Fruit fly (Drosophila melanogaster) whole organism, embryonic: ENCODE data around the gene Pde11.

ENCODE experiments used
- ATbp ChIP-seq: fragments of 200-800 bp; sonication (Bioruptor generic); optimal IDR thresholded peaks from 2 replicates; lab custom pipeline; 2017; ENCODE audit warnings: missing biosample characterization, mild to moderate bottlenecking, missing genetic modification characterization, missing genetic modification reagents
- BtbVII ChIP-seq: fragments of 200-800 bp; sonication (Bioruptor generic); optimal IDR thresholded peaks from 3 replicates; lab custom pipeline; 2017; ENCODE audit warnings: missing biosample characterization, mild to moderate bottlenecking, missing genetic modification characterization
- CG10959 ChIP-seq: fragments of 200-800 bp; sonication (Bioruptor generic); IDR thresholded peaks from 2 replicates; pipeline ENCODE4 v1.3.6; 2022; ENCODE audit warnings: missing biosample characterization, missing genetic modification characterization
- CG12071 ChIP-seq: fragments of 200-800 bp; sonication (Bioruptor generic); optimal IDR thresholded peaks from 3 replicates; lab custom pipeline; 2018; ENCODE audit warnings: missing biosample characterization, mild to moderate bottlenecking, missing genetic modification characterization
- CG12219 ChIP-seq: fragments of 200-800 bp; sonication (Bioruptor generic); optimal IDR thresholded peaks from 3 replicates; lab custom pipeline; 2018; ENCODE audit warnings: missing biosample characterization, mild to moderate bottlenecking, missing genetic modification characterization
- CG12942 ChIP-seq: fragments of 200-800 bp; sonication (Bioruptor generic); optimal IDR thresholded peaks from 3 replicates; lab custom pipeline; 2016; ENCODE audit warnings: missing biosample characterization, missing genetic modification characterization
- CG14667 ChIP-seq: fragments of 200-800 bp; sonication (Bioruptor generic); IDR thresholded peaks from 2 replicates; pipeline ENCODE4 v1.3.6; 2022; ENCODE audit warnings: missing biosample characterization, missing genetic modification characterization
- CG1603 ChIP-seq: fragments of 200-800 bp; sonication (Bioruptor generic); optimal IDR thresholded peaks from 2 replicates; lab custom pipeline; 2019; ENCODE audit warnings: missing biosample characterization, mild to moderate bottlenecking, missing genetic modification characterization, moderate library complexity
- CG17802 ChIP-seq: fragments of 200-800 bp; sonication (Bioruptor generic); optimal IDR thresholded peaks from 2 replicates; lab custom pipeline; 2018; ENCODE audit warnings: missing biosample characterization, mild to moderate bottlenecking, missing genetic modification characterization, moderate library complexity
- CG18764 ChIP-seq: fragments of 200-800 bp; sonication (Bioruptor generic); optimal IDR thresholded peaks from 3 replicates; lab custom pipeline; 2016; ENCODE audit warnings: missing biosample characterization, missing genetic modification characterization
- CG3995 ChIP-seq: fragments of 200-800 bp; sonication (Bioruptor generic); optimal IDR thresholded peaks from 3 replicates; lab custom pipeline; 2016; ENCODE audit warnings: missing biosample characterization, missing genetic modification characterization
- CG6765 ChIP-seq: fragments of 200-800 bp; sonication (Bioruptor generic); optimal IDR thresholded peaks from 3 replicates; lab custom pipeline; 2017; ENCODE audit warnings: missing biosample characterization, mild to moderate bottlenecking, missing genetic modification characterization
- CG8290 ChIP-seq, 3 experiments: fragments of 200-800 bp; sonication (Bioruptor generic); optimal IDR thresholded peaks; 2 replicates each; lab custom pipeline; 2016 to 2019; ENCODE audit warnings: missing biosample characterization in 3 of 3, missing genetic modification characterization in 3 of 3, mild to moderate bottlenecking in 2 of 3, moderate library complexity in 1 of 3
- CG8944 ChIP-seq: fragments of 200-800 bp; sonication (Bioruptor generic); optimal IDR thresholded peaks from 3 replicates; lab custom pipeline; 2016; ENCODE audit warnings: missing biosample characterization, missing genetic modification characterization
- CG9727 ChIP-seq: fragments of 200-800 bp; sonication (Bioruptor generic); optimal IDR thresholded peaks from 3 replicates; lab custom pipeline; 2017; ENCODE audit warnings: missing biosample characterization, mild to moderate bottlenecking, missing genetic modification characterization
- CG9817 ChIP-seq: fragments of 200-800 bp; sonication (Bioruptor generic); optimal IDR thresholded peaks from 2 replicates; lab custom pipeline; 2018; ENCODE audit warnings: missing biosample characterization, mild to moderate bottlenecking, missing genetic modification characterization, moderate library complexity
- D19B ChIP-seq: fragments of 200-800 bp; sonication (Bioruptor generic); optimal IDR thresholded peaks from 2 replicates; lab custom pipeline; 2017; ENCODE audit warnings: missing biosample characterization, mild to moderate bottlenecking, missing genetic modification characterization
- Dad ChIP-seq: fragments of 200-800 bp; sonication (Bioruptor generic); optimal IDR thresholded peaks from 3 replicates; lab custom pipeline; 2016; ENCODE audit warnings: missing biosample characterization, missing genetic modification characterization
- Dek ChIP-seq: fragments of 200-800 bp; sonication (Bioruptor generic); optimal IDR thresholded peaks from 3 replicates; lab custom pipeline; 2019; ENCODE audit warnings: missing biosample characterization, mild to moderate bottlenecking, missing genetic modification characterization, moderate library complexity
- E2f2 ChIP-seq: fragments of 200-800 bp; sonication (Bioruptor generic); IDR thresholded peaks from 2 replicates; pipeline ENCODE4 v1.3.6; 2022; ENCODE audit warnings: missing biosample characterization, missing genetic modification characterization
- Fer2 ChIP-seq: fragments of 200-800 bp; sonication (Bioruptor generic); optimal IDR thresholded peaks from 2 replicates; lab custom pipeline; 2018; ENCODE audit warnings: missing biosample characterization, mild to moderate bottlenecking, missing genetic modification characterization, moderate library complexity
- HHEX ChIP-seq: fragments of 200-800 bp; sonication (Bioruptor generic); optimal IDR thresholded peaks from 3 replicates; lab custom pipeline; 2017; ENCODE audit warnings: missing biosample characterization, mild to moderate bottlenecking, missing genetic modification characterization, missing genetic modification reagents
- MTF-1 ChIP-seq: fragments of 200-800 bp; sonication (Bioruptor generic); optimal IDR thresholded peaks from 2 replicates; lab custom pipeline; 2018; ENCODE audit warnings: missing biosample characterization, mild to moderate bottlenecking, missing genetic modification characterization, borderline replicate concordance
- Meics ChIP-seq: fragments of 200-800 bp; sonication (Bioruptor generic); optimal IDR thresholded peaks from 2 replicates; lab custom pipeline; 2017; ENCODE audit warnings: missing biosample characterization, mild to moderate bottlenecking, missing genetic modification characterization
- Myb ChIP-seq: fragments of 200-800 bp; sonication (Bioruptor generic); optimal IDR thresholded peaks from 2 replicates; lab custom pipeline; 2016; ENCODE audit warnings: missing biosample characterization, missing genetic modification characterization
- NFAT ChIP-seq: fragments of 200-800 bp; sonication (Bioruptor generic); IDR thresholded peaks from 2 replicates; pipeline ENCODE4 v1.3.6; 2022; ENCODE audit warnings: missing biosample characterization, missing genetic modification characterization
- Rfx ChIP-seq: fragments of 200-800 bp; sonication (Bioruptor generic); IDR thresholded peaks from 2 replicates; pipeline ENCODE4 v1.3.6; 2022; ENCODE audit warnings: missing biosample characterization, missing genetic modification characterization
- Sox102F ChIP-seq: fragments of 200-800 bp; sonication (Bioruptor generic); optimal IDR thresholded peaks from 2 replicates; lab custom pipeline; 2018; ENCODE audit warnings: missing biosample characterization, mild to moderate bottlenecking, missing genetic modification characterization, moderate library complexity
- Trl ChIP-seq, 3 experiments: fragments of >200 bp in 2 of 3; fragments of 200-800 bp in 1 of 3; sonication (Bioruptor generic) in 1 of 3; optimal IDR thresholded peaks; 2 replicates in 1 of 3; 3 replicates in 2 of 3; lab custom pipeline; 2016 to 2017; ENCODE audit warnings: missing biosample characterization in 1 of 3, missing genetic modification characterization in 1 of 3
- bcd ChIP-seq: fragments of 200-800 bp; sonication (Bioruptor generic); optimal IDR thresholded peaks from 2 replicates; lab custom pipeline; 2017; ENCODE audit warnings: missing biosample characterization, mild to moderate bottlenecking, missing genetic modification characterization
- crc ChIP-seq: fragments of 200-800 bp; sonication (Bioruptor generic); optimal IDR thresholded peaks from 2 replicates; lab custom pipeline; 2016; ENCODE audit warnings: missing biosample characterization, missing genetic modification characterization
- dpn ChIP-seq, 2 experiments: fragments of 200-800 bp; sonication (Bioruptor generic); optimal IDR thresholded peaks; 3 replicates each; lab custom pipeline; 2016; ENCODE audit warnings: missing biosample characterization in 2 of 2, missing genetic modification characterization in 2 of 2
- gro ChIP-seq: fragments of 200-800 bp; sonication (Bioruptor generic); optimal IDR thresholded peaks from 2 replicates; lab custom pipeline; 2016; ENCODE audit warnings: missing biosample characterization, missing genetic modification characterization
- gsb ChIP-seq: fragments of 200-800 bp; sonication (Bioruptor generic); IDR thresholded peaks from 2 replicates; pipeline ENCODE4 v1.3.6; 2022; ENCODE audit warnings: missing biosample characterization, missing genetic modification characterization
- insv ChIP-seq, 2 experiments: fragments of 200-800 bp; sonication (Bioruptor generic); optimal IDR thresholded peaks; 3 replicates each; lab custom pipeline; 2016 to 2018; ENCODE audit warnings: missing biosample characterization in 2 of 2, missing genetic modification characterization in 2 of 2
- jing ChIP-seq: fragments of 200-800 bp; sonication (Bioruptor generic); optimal IDR thresholded peaks from 2 replicates; lab custom pipeline; 2018; ENCODE audit warnings: missing biosample characterization, mild to moderate bottlenecking, missing genetic modification characterization
- kay ChIP-seq: fragments of 200-800 bp; sonication (Bioruptor generic); optimal IDR thresholded peaks from 2 replicates; lab custom pipeline; 2016; ENCODE audit warnings: missing biosample characterization, missing genetic modification characterization
- nom ChIP-seq: fragments of 200-800 bp; sonication (Bioruptor generic); optimal IDR thresholded peaks from 2 replicates; lab custom pipeline; 2017; ENCODE audit warnings: missing biosample characterization, missing genetic modification characterization, mild to moderate bottlenecking, moderate library complexity, missing genetic modification reagents
- odd ChIP-seq: fragments of 200-800 bp; sonication (Bioruptor generic); optimal IDR thresholded peaks from 2 replicates; lab custom pipeline; 2017; ENCODE audit warnings: missing biosample characterization, mild to moderate bottlenecking, missing genetic modification characterization
- onecut ChIP-seq: fragments of 200-800 bp; sonication (Bioruptor generic); IDR thresholded peaks from 2 replicates; pipeline ENCODE4 v1.3.6; 2022; ENCODE audit warnings: missing biosample characterization, missing genetic modification characterization
- pho ChIP-seq: fragments of 200-800 bp; sonication (Bioruptor generic); optimal IDR thresholded peaks from 2 replicates; lab custom pipeline; 2016; ENCODE audit warnings: missing biosample characterization, missing genetic modification characterization
- rib ChIP-seq: fragments of 200-800 bp; sonication (Bioruptor generic); IDR thresholded peaks from 2 replicates; pipeline ENCODE4 v1.3.6; 2022; ENCODE audit warnings: missing biosample characterization, missing genetic modification characterization
- sim ChIP-seq: fragments of 200-800 bp; sonication (Bioruptor generic); IDR thresholded peaks from 2 replicates; pipeline ENCODE4 v1.3.6; 2022; ENCODE audit warnings: missing biosample characterization, missing genetic modification characterization
- sisA ChIP-seq: fragments of 200-800 bp; sonication (Bioruptor generic); IDR thresholded peaks from 2 replicates; pipeline ENCODE4 v1.3.6; 2022; ENCODE audit warnings: missing biosample characterization, missing genetic modification characterization
- stwl ChIP-seq: fragments of 200-800 bp; sonication (Bioruptor generic); optimal IDR thresholded peaks from 3 replicates; lab custom pipeline; 2018; ENCODE audit warnings: missing biosample characterization, mild to moderate bottlenecking, missing genetic modification characterization, moderate library complexity
- tio ChIP-seq: fragments of 200-800 bp; sonication (Bioruptor generic); optimal IDR thresholded peaks from 2 replicates; lab custom pipeline; 2017; ENCODE audit warnings: missing biosample characterization, missing genetic modification characterization, inconsistent platforms
- unpg ChIP-seq: fragments of 200-800 bp; sonication (Bioruptor generic); optimal IDR thresholded peaks from 3 replicates; lab custom pipeline; 2018; ENCODE audit warnings: missing biosample characterization, mild to moderate bottlenecking, missing genetic modification characterization, moderate library complexity
- wek ChIP-seq: fragments of 200-800 bp; sonication (Bioruptor generic); optimal IDR thresholded peaks from 3 replicates; lab custom pipeline; 2018; ENCODE audit warnings: missing biosample characterization, mild to moderate bottlenecking, missing genetic modification characterization, moderate library complexity
- yki ChIP-seq: fragments of >200 bp; optimal IDR thresholded peaks from 3 replicates; lab custom pipeline; 2018
- zfh2 ChIP-seq: fragments of 200-800 bp; sonication (Bioruptor generic); optimal IDR thresholded peaks from 2 replicates; lab custom pipeline; 2016; ENCODE audit warnings: missing biosample characterization, missing genetic modification characterization

Pde11 gene

dm6 chr2L:18567563-18567962 lies 22.6 kb downstream of the Pde11 start (continued):
- TF ChIP-seq Sox102F (GFP tag; lab: Kevin White, UChicago) (peak; percentile 37), onecut (GFP tag; lab: Robert Waterston, UW) (no peak), tio (peak; percentile 53), D19B (GFP tag; lab: Kevin White, UChicago) (peak; percentile 26), sim (GFP tag; lab: Robert Waterston, UW) (no peak), CG9817 (peak; percentile 37), jing (no peak), kay (no peak), HHEX (peak; percentile 1), zfh2 (GFP tag; lab: Kevin White, UChicago) (peak; percentile 45), insv (GFP tag; optimal IDR thresholded peaks at IDR 0.05; lab: Kevin White, UChicago) (no peak), E2f2 (GFP tag; lab: Robert Waterston, UW) (peak; percentile 34; the same call in 1 of the 2 replicates), CG9727 (peak; percentile 6), CG10959 (GFP tag; lab: Robert Waterston, UW) (no peak), nom (GFP tag; lab: Kevin White, UChicago) (peak; percentile 54), CG1603 (tag; lab: Kevin White, UChicago) (peak; percentile 5), CG12942 (GFP tag; lab: Kevin White, UChicago) (peak; percentile 11), Rfx (GFP tag; lab: Robert Waterston, UW) (peak; percentile 53; the same call in 1 of the 2 replicates), unpg (GFP tag; lab: Kevin White, UChicago) (peak; percentile 59), Fer2 (peak; percentile 8), Dek (tag; lab: Kevin White, UChicago) (peak; percentile 42), CG18764 (GFP tag; lab: Kevin White, UChicago) (peak; percentile 11), stwl (tag; lab: Kevin White, UChicago) (no peak), Trl (optimal IDR thresholded peaks at IDR 0.05; lab: Kevin White, UChicago) (no peak), Trl (GFP tag; optimal IDR thresholded peaks at IDR 0.05; lab: Kevin White, UChicago) (peak; percentile 62), gsb (GFP tag; lab: Robert Waterston, UW) (no peak), wek (GFP tag; lab: Kevin White, UChicago) (peak; percentile 51), ATbp (peak; percentile 42), CG17802 (tag; lab: Kevin White, UChicago) (no peak), CG3995 (GFP tag; lab: Kevin White, UChicago) (peak; percentile 17), Meics (GFP tag; lab: Kevin White, UChicago) (peak; percentile 51), bcd (GFP tag; lab: Kevin White, UChicago) (peak; percentile 11), CG8944 (GFP tag; lab: Kevin White, UChicago) (peak; percentile 28), dpn (GFP tag; optimal IDR thresholded peaks at IDR 0.05; lab: Kevin White, UChicago) (peak in 1 of 2 experiments; percentile 50), CG6765 (peak; percentile 51), Myb (GFP tag; lab: Kevin White, UChicago) (peak; percentile 29), CG8290 (GFP tag; optimal IDR thresholded peaks at IDR 0.05; lab: Kevin White, UChicago) (no peak), CG8290 (tag; optimal IDR thresholded peaks at IDR 0.05; lab: Kevin White, UChicago) (peak in 1 of 2 experiments; percentile 71), CG12219 (GFP tag; lab: Kevin White, UChicago) (peak; percentile 9), CG14667 (GFP tag; lab: Robert Waterston, UW) (no peak), yki (lab: Kevin White, UChicago) (no peak), MTF-1 (GFP tag; lab: Kevin White, UChicago) (peak; percentile 35), crc (GFP tag; lab: Kevin White, UChicago) (peak; percentile 18), BtbVII (peak; percentile 71), gro (GFP tag; lab: Kevin White, UChicago) (peak; percentile 60), sisA (GFP tag; lab: Robert Waterston, UW) (no peak), pho (GFP tag; lab: Kevin White, UChicago) (peak; percentile 61), rib (peak; percentile 23; the same call in 1 of the 2 replicates), Dad (GFP tag; lab: Kevin White, UChicago) (peak; percentile 44), CG12071 (GFP tag; lab: Kevin White, UChicago) (peak; percentile 62), NFAT (peak; percentile 32; the same call in 1 of the 2 replicates), odd (GFP tag; lab: Kevin White, UChicago) (peak; percentile 32)
